Worm (Caenorhabditis elegans): ENCODE measurements around the gene C05E11.3.

C05E11.3 gene

ce11 chrX:4577941-4578340 is at the start of gene C05E11.3:
Gene C05E11.3 (plus strand): TSS chrX:4578241.
- TF ChIP-seq nhr-237 (tag; optimal IDR thresholded peaks at IDR 0.05) (no peak), efl-1 (optimal IDR thresholded peaks at IDR 0.05) (no peak), efl-1 (GFP tag; optimal IDR thresholded peaks at IDR 0.05 in 1 of 2) (peak in 1 of 2 experiments; percentile 36)

ce11 chrX:4528905-4529304 is 49.1 kb upstream of the C05E11.3 start:
- peak; percentile 92 for TF ChIP-seq blmp-1 (tag; optimal IDR thresholded peaks at IDR 0.05)
- peak; percentile 96 for TF ChIP-seq nhr-20 (tag; optimal IDR thresholded peaks at IDR 0.05)
- no peak for TF ChIP-seq nhr-237 (tag; optimal IDR thresholded peaks at IDR 0.05)
- peak; percentile 91 for TF ChIP-seq lin-14 (GFP tag; optimal IDR thresholded peaks at IDR 0.05)
- TF ChIP-seq unc-98 (GFP tag; IDR thresholded peaks at IDR 0.05) = no peak
- TF ChIP-seq mef-2 (tag; optimal IDR thresholded peaks at IDR 0.05) = no peak
- peak; percentile 49; the same call in 1 of the 2 replicates for TF ChIP-seq grh-1 (GFP tag; IDR thresholded peaks at IDR 0.05)
- no peak for TF ChIP-seq alr-1 (tag; optimal IDR thresholded peaks at IDR 0.05; ENCODE audit: borderline replicate concordance)
- TF ChIP-seq rnt-1 (tag; optimal IDR thresholded peaks at IDR 0.05) = no peak
- TF ChIP-seq mdl-1 (tag; optimal IDR thresholded peaks at IDR 0.05) = peak in 1 of 2 experiments; percentile 96
- no peak for TF ChIP-seq Y116A8C.19 (tag; optimal IDR thresholded peaks at IDR 0.05; ENCODE audit: borderline replicate concordance)
- no peak for TF ChIP-seq hlh-4 (tag; optimal IDR thresholded peaks at IDR 0.05)
- no peak for TF ChIP-seq fkh-8 (tag; optimal IDR thresholded peaks at IDR 0.05)
- no peak for TF ChIP-seq ceh-8 (GFP tag; optimal IDR thresholded peaks at IDR 0.05)
- TF ChIP-seq unc-86 (tag; optimal IDR thresholded peaks at IDR 0.05) = no peak
- peak; percentile 84 for TF ChIP-seq xbp-1 (tag; optimal IDR thresholded peaks at IDR 0.05)
- peak; percentile 79 for TF ChIP-seq snu-23 (GFP tag; optimal IDR thresholded peaks at IDR 0.05)
- TF ChIP-seq unc-130 (tag; optimal IDR thresholded peaks at IDR 0.05) = peak; percentile 83
- TF ChIP-seq lin-13 (GFP tag; optimal IDR thresholded peaks at IDR 0.05) = peak; percentile 3
- no peak for TF ChIP-seq vab-15 (tag; optimal IDR thresholded peaks at IDR 0.05)
- peak; percentile 8 for TF ChIP-seq irx-1 (tag; optimal IDR thresholded peaks at IDR 0.05)
- peak; percentile 40 for TF ChIP-seq skn-1 (tag; optimal IDR thresholded peaks at IDR 0.05)
- TF ChIP-seq dsc-1 (tag; optimal IDR thresholded peaks at IDR 0.05) = no peak
- TF ChIP-seq ztf-4 (tag; optimal IDR thresholded peaks at IDR 0.05) = no peak
- no peak for TF ChIP-seq ets-5 (GFP tag; IDR thresholded peaks at IDR 0.05)
- peak in 1 of 2 experiments; percentile 73 for TF ChIP-seq lin-35 (GFP tag; optimal IDR thresholded peaks at IDR 0.05)
- no peak for TF ChIP-seq C04F5.9 (tag; optimal IDR thresholded peaks at IDR 0.05)
- TF ChIP-seq mab-9 (GFP tag; IDR thresholded peaks at IDR 0.05) = no peak
- peak; percentile 37 for TF ChIP-seq jun-1 (tag; optimal IDR thresholded peaks at IDR 0.05)
- no peak for TF ChIP-seq efl-1 (optimal IDR thresholded peaks at IDR 0.05)
- TF ChIP-seq efl-1 (GFP tag; optimal IDR thresholded peaks at IDR 0.05 in 1 of 2) = peak in 1 of 2 experiments; percentile 68
- TF ChIP-seq nhr-85 (tag) = peak; percentile 98
- TF ChIP-seq ceh-90 (tag; optimal IDR thresholded peaks at IDR 0.05) = no peak
- TF ChIP-seq unc-62 (GFP tag; optimal IDR thresholded peaks at IDR 0.05) = no peak
- TF ChIP-seq nhr-90 (tag; optimal IDR thresholded peaks at IDR 0.05; ENCODE audit: poor library complexity) = peak; percentile 87
- TF ChIP-seq elt-2 (tag; optimal IDR thresholded peaks at IDR 0.05) = peak; percentile 71
- TF ChIP-seq elt-3 (tag; optimal IDR thresholded peaks at IDR 0.05) = peak; percentile 40 to 99 (median 90)
- no peak for TF ChIP-seq tlp-1 (tag; optimal IDR thresholded peaks at IDR 0.05)
- TF ChIP-seq nhr-71 (tag; optimal IDR thresholded peaks at IDR 0.05) = peak; percentile 83
- no peak for TF ChIP-seq egl-13 (tag; optimal IDR thresholded peaks at IDR 0.05)
- no peak for TF ChIP-seq pax-3 (tag; optimal IDR thresholded peaks at IDR 0.05)
- no peak for TF ChIP-seq snpc-4 (tag; optimal IDR thresholded peaks at IDR 0.05)
- no peak for TF ChIP-seq ama-1 (optimal IDR thresholded peaks at IDR 0.05)
- no peak for TF ChIP-seq hlh-17 (GFP tag; optimal IDR thresholded peaks at IDR 0.05; ENCODE audit: borderline replicate concordance)
- TF ChIP-seq dpl-1 (GFP tag; optimal IDR thresholded peaks at IDR 0.05) = peak in 1 of 3 experiments; percentile 3
- TF ChIP-seq swsn-7 (tag; optimal IDR thresholded peaks at IDR 0.05) = peak; percentile 12
- TF ChIP-seq egl-27 (tag; optimal IDR thresholded peaks at IDR 0.05) = no peak
- no peak for TF ChIP-seq fos-1 (tag; optimal IDR thresholded peaks at IDR 0.05)
- TF ChIP-seq tbx-2 (tag; optimal IDR thresholded peaks at IDR 0.05) = peak; percentile 74
- peak; percentile 11 for TF ChIP-seq lir-3 (tag; optimal IDR thresholded peaks at IDR 0.05; ENCODE audit: poor library complexity)

Data from whole organism, L1 larva.